Worm (Caenorhabditis elegans) whole organism, L4 larva: ENCODE results near the gene urb-1.
A peak's percentile ranks its signal among the peaks of the same experiment; 100 is the strongest.

ENCODE experiments used
- F10B5.3 ChIP-seq: sonication (generic microtip); optimal IDR thresholded peaks from 2 replicates; lab custom pipeline; 2016; ENCODE audit warnings: mild to moderate bottlenecking, missing genetic modification characterization, missing compliant biosample characterization
- F37D6.2 ChIP-seq: sonication (generic microtip); optimal IDR thresholded peaks from 2 replicates; lab custom pipeline; 2016; ENCODE audit warnings: mild to moderate bottlenecking, missing genetic modification characterization, missing compliant biosample characterization
- F49E8.2 ChIP-seq: sonication (generic microtip); optimal IDR thresholded peaks from 2 replicates; lab custom pipeline; 2016; ENCODE audit warnings: missing compliant biosample characterization, mild to moderate bottlenecking, missing genetic modification characterization, borderline replicate concordance
- R02D3.7 ChIP-seq: fragments of 150-350 bp; sonication (generic microtip); optimal IDR thresholded peaks from 3 replicates; lab custom pipeline; 2014; ENCODE audit warnings: missing biosample characterization, missing genetic modification characterization
- T26A8.4 ChIP-seq: fragments of 200-800 bp; sonication (Bioruptor generic); IDR thresholded peaks from 2 replicates; pipeline ENCODE4 v1.3.6; 2022; ENCODE audit warnings: missing genetic modification characterization, missing compliant biosample characterization
- Y105C5A.15 ChIP-seq: fragments of 200-800 bp; sonication (Bioruptor generic); IDR thresholded peaks from 2 replicates; pipeline ENCODE4 v1.3.6; 2022; ENCODE audit warnings: missing genetic modification characterization, missing compliant biosample characterization
- ZK337.2 ChIP-seq: fragments of 200-800 bp; sonication (Bioruptor generic); IDR thresholded peaks from 2 replicates; pipeline ENCODE4 v1.3.6; 2022; ENCODE audit warnings: missing genetic modification reagents, missing genetic modification characterization, missing compliant biosample characterization
- aha-1 ChIP-seq: fragments of 150-350 bp; peaks from one replicate; lab custom pipeline; 2014; ENCODE audit warnings: missing biosample characterization, missing genetic modification characterization
- aly-2 ChIP-seq: sonication (generic microtip); optimal IDR thresholded peaks from 2 replicates; lab custom pipeline; 2018; ENCODE audit warnings: missing biosample characterization, missing genetic modification characterization
- ama-1 ChIP-seq: fragments of 150-350 bp; optimal IDR thresholded peaks from 2 replicates; lab custom pipeline; 2014; ENCODE audit warnings: inconsistent platforms, mixed read lengths
- ceh-32 ChIP-seq: sonication (generic microtip); optimal IDR thresholded peaks from 2 replicates; lab custom pipeline; 2016; ENCODE audit warnings: mild to moderate bottlenecking, missing genetic modification characterization, missing compliant biosample characterization; ENCODE audit not compliant: poor library complexity
- ceh-44 ChIP-seq: fragments of 200-800 bp; sonication (Bioruptor generic); IDR thresholded peaks from 2 replicates; pipeline ENCODE4 v1.3.6; 2022; ENCODE audit warnings: missing genetic modification reagents, missing genetic modification characterization, missing compliant biosample characterization
- ceh-62 ChIP-seq: sonication (generic microtip); optimal IDR thresholded peaks from 2 replicates; lab custom pipeline; 2017; ENCODE audit warnings: missing biosample characterization, missing genetic modification characterization
- cey-2 ChIP-seq: sonication (generic microtip); optimal IDR thresholded peaks from 3 replicates; lab custom pipeline; 2017; ENCODE audit warnings: missing genetic modification characterization, mild to moderate bottlenecking, missing compliant biosample characterization, antibody characterized with exemption, borderline replicate concordance; ENCODE audit not compliant: insufficient read depth
- daf-16 ChIP-seq, 3 experiments: sonication (generic microtip); optimal IDR thresholded peaks; 2 replicates each; lab custom pipeline; 2016 to 2017; ENCODE audit warnings: missing genetic modification characterization in 3 of 3, missing genetic modification reagents in 3 of 3, mild to moderate bottlenecking in 2 of 3, missing compliant biosample characterization in 2 of 3, missing biosample characterization in 1 of 3, moderate library complexity in 1 of 3
- hif-1 ChIP-seq, 2 experiments: sonication (generic microtip); optimal IDR thresholded peaks; 2 replicates each; lab custom pipeline; 2016 to 2017; ENCODE audit warnings: missing compliant biosample characterization in 2 of 2, missing genetic modification characterization in 2 of 2, missing genetic modification reagents in 2 of 2, missing genotype in 2 of 2, mild to moderate bottlenecking in 1 of 2
- hlh-30 ChIP-seq: sonication (generic microtip); optimal IDR thresholded peaks from 2 replicates; lab custom pipeline; 2017; ENCODE audit warnings: antibody characterized with exemption, mild to moderate bottlenecking, missing genetic modification characterization, missing compliant biosample characterization; ENCODE audit not compliant: insufficient read depth
- hmg-1.1 ChIP-seq: fragments of 200-800 bp; sonication (Bioruptor generic); IDR thresholded peaks from 2 replicates; pipeline ENCODE4 v1.3.6; 2022; ENCODE audit warnings: missing genetic modification reagents, missing genetic modification characterization, missing compliant biosample characterization
- lin-15B ChIP-seq: fragments of 150-350 bp; sonication (generic microtip); optimal IDR thresholded peaks from 3 replicates; lab custom pipeline; 2014; ENCODE audit warnings: missing biosample characterization, missing genetic modification characterization
- lin-29 ChIP-seq: fragments of 200-800 bp; sonication (Bioruptor generic); IDR thresholded peaks from 2 replicates; pipeline ENCODE4 v1.3.6; 2022; ENCODE audit warnings: missing genetic modification reagents, missing genetic modification characterization, missing compliant biosample characterization
- lin-38 ChIP-seq: fragments of 200-800 bp; sonication (Bioruptor generic); IDR thresholded peaks from 2 replicates; pipeline ENCODE4 v1.3.6; 2022; ENCODE audit warnings: missing genetic modification reagents, missing genetic modification characterization, missing compliant biosample characterization
- lsy-2 ChIP-seq, 2 experiments: fragments of 150-350 bp in 1 of 2; sonication (generic microtip) in 1 of 2; optimal IDR thresholded peaks; 2 replicates each; lab custom pipeline; 2014 to 2017; ENCODE audit warnings: missing biosample characterization in 2 of 2, missing genetic modification characterization in 2 of 2
- mxl-2 ChIP-seq: fragments of 200-800 bp; sonication (Bioruptor generic); conservative IDR thresholded peaks from 2 replicates; pipeline ENCODE4 v1.3.6; 2022; ENCODE audit warnings: missing genetic modification reagents, missing genetic modification characterization, missing compliant biosample characterization
- mxl-3 ChIP-seq: fragments of 200-800 bp; sonication (Bioruptor generic); optimal IDR thresholded peaks from 2 replicates; lab custom pipeline; 2018; ENCODE audit warnings: mild to moderate bottlenecking, missing genetic modification characterization, missing compliant biosample characterization
- nhr-102 ChIP-seq: sonication (generic microtip); optimal IDR thresholded peaks from 2 replicates; lab custom pipeline; 2016; ENCODE audit warnings: mild to moderate bottlenecking, missing genetic modification characterization, moderate library complexity, missing compliant biosample characterization
- nhr-11 ChIP-seq: fragments of 150-350 bp; optimal IDR thresholded peaks from 2 replicates; lab custom pipeline; 2014; ENCODE audit warnings: missing biosample characterization, missing genetic modification characterization
- nhr-111 ChIP-seq: fragments of 200-800 bp; sonication (Bioruptor generic); optimal IDR thresholded peaks from 2 replicates; lab custom pipeline; 2018; ENCODE audit warnings: mild to moderate bottlenecking, missing genetic modification characterization, missing compliant biosample characterization
- nhr-28 ChIP-seq: fragments of 150-350 bp; optimal IDR thresholded peaks from 2 replicates; lab custom pipeline; 2014; ENCODE audit warnings: missing biosample characterization, missing genetic modification characterization
- nhr-76 ChIP-seq: fragments of 150-350 bp; optimal IDR thresholded peaks from 2 replicates; lab custom pipeline; 2014; ENCODE audit warnings: missing biosample characterization, missing genetic modification characterization
- pqm-1 ChIP-seq: sonication (generic microtip); optimal IDR thresholded peaks from 2 replicates; lab custom pipeline; 2017; ENCODE audit warnings: missing biosample characterization, missing genetic modification characterization
- rbr-2 ChIP-seq: sonication (generic microtip); optimal IDR thresholded peaks from 2 replicates; lab custom pipeline; 2016; ENCODE audit warnings: missing genotype, missing genetic modification characterization, missing compliant biosample characterization
- snpc-4 ChIP-seq: fragments of 150-350 bp; optimal IDR thresholded peaks from 2 replicates; lab custom pipeline; 2014; ENCODE audit warnings: missing biosample characterization, missing genetic modification characterization
- unc-130 ChIP-seq: sonication (generic microtip); optimal IDR thresholded peaks from 2 replicates; lab custom pipeline; 2016; ENCODE audit warnings: missing genetic modification reagents, missing genetic modification characterization, missing compliant biosample characterization
- zip-2 ChIP-seq: fragments of 150-350 bp; optimal IDR thresholded peaks from 2 replicates; lab custom pipeline; 2014; ENCODE audit warnings: missing biosample characterization, missing genetic modification characterization

The urb-1 gene

ce11 chrV:6398922-6399321 lies 25.0 kb downstream of the urb-1 start (continued):
- no peak for TF ChIP-seq nhr-111 (GFP tag; lab: Kevin White, UChicago)
- TF ChIP-seq R02D3.7, result no peak
- peak; percentile 18 for TF ChIP-seq nhr-102 (tag; lab: Kevin White, UChicago)
- no peak for TF ChIP-seq rbr-2 (tag; lab: Kevin White, UChicago)
- TF ChIP-seq F10B5.3, result no peak

ce11 chrV:6390163-6390562 lies 33.8 kb downstream of the urb-1 start, which contains the start of gene F57F4.1:
TSS of gene F57F4.1 (plus strand) at chrV:6390463.
- TF ChIP-seq nhr-11 (tag; lab: Kevin White, UChicago), result no peak
- no peak for TF ChIP-seq rbr-2 (tag; lab: Kevin White, UChicago)
- TF ChIP-seq daf-16 (GFP tag; optimal IDR thresholded peaks at IDR 0.05; lab: Kevin White, UChicago), result no peak
- TF ChIP-seq daf-16 (tag; optimal IDR thresholded peaks at IDR 0.05; lab: Kevin White, UChicago), result no peak
- no peak for TF ChIP-seq nhr-102 (tag; lab: Kevin White, UChicago)
- no peak for TF ChIP-seq pqm-1 (tag; lab: Kevin White, UChicago)
- TF ChIP-seq hmg-1.1, result no peak
- TF ChIP-seq ceh-62 (tag; lab: Kevin White, UChicago), result no peak
- no peak for TF ChIP-seq lin-38 (GFP tag; lab: Robert Waterston, UW)
- TF ChIP-seq cey-2, result no peak
- no peak for TF ChIP-seq mxl-3 (GFP tag; lab: Kevin White, UChicago)
- TF ChIP-seq zip-2 (tag; lab: Kevin White, UChicago), result no peak
- TF ChIP-seq F49E8.2, result no peak
- no peak for TF ChIP-seq lin-29 (GFP tag; lab: Robert Waterston, UW)
- no peak for TF ChIP-seq snpc-4 (tag; lab: Kevin White, UChicago)
- no peak for TF ChIP-seq nhr-76
- no peak for TF ChIP-seq hlh-30
- no peak for TF ChIP-seq unc-130 (GFP tag; lab: Kevin White, UChicago)

- TF ChIP-seq F49E8.2 (no peak), ZK337.2 (GFP tag; lab: Robert Waterston, UW) (no peak), nhr-28 (tag; lab: Kevin White, UChicago) (no peak), T26A8.4 (GFP tag; lab: Robert Waterston, UW) (no peak), Y105C5A.15 (no peak), mxl-2 (no peak), F37D6.2 (no peak), ama-1 (lab: Kevin White, UChicago) (no peak), hif-1 (tag; optimal IDR thresholded peaks at IDR 0.05; lab: Kevin White, UChicago) (no peak), ceh-44 (GFP tag; lab: Robert Waterston, UW) (no peak), R02D3.7 (no peak), zip-2 (tag; lab: Kevin White, UChicago) (no peak), lin-15B (tag; lab: Kevin White, UChicago) (no peak), aly-2 (tag; lab: Kevin White, UChicago) (no peak), lsy-2 (tag; optimal IDR thresholded peaks at IDR 0.05; lab: Kevin White, UChicago) (no peak)
Observed at ce11 chrV:6389634-6390033, 34.3 kb downstream of the urb-1 start, which contains the start of gene F57F4.2. TSS of gene F57F4.2 (minus strand) at chrV:6389734.

ce11 chrV:6385677-6386276 lies 38.2 kb downstream of the urb-1 start:
- TF ChIP-seq ceh-32 (tag; lab: Kevin White, UChicago) (no peak), aha-1 (peak; percentile 98)
- TF ChIP-seq, all 104 proteins: peak for 1

- no peak for TF ChIP-seq mxl-2
Observed at ce11 chrV:6374844-6375243, 49.1 kb downstream of the urb-1 start, which contains the start of gene F13H6.5. TSS of gene F13H6.5 (minus strand) at chrV:6374944.
